Worm (Caenorhabditis elegans) whole organism, early embryonic: ENCODE measurements around the gene C16C8.7.
"Not testable (repeated sequence)": the region's sequence is repeated elsewhere in the genome, so short reads cannot be mapped to it uniquely, and the experiment has no call there.

ENCODE experiments used
- B0310.2 ChIP-seq: sonication (generic microtip); optimal IDR thresholded peaks from 2 replicates; lab custom pipeline; 2016; ENCODE audit warnings: mild to moderate bottlenecking, missing genetic modification characterization, missing compliant biosample characterization
- F13C5.2 ChIP-seq: sonication (generic microtip); optimal IDR thresholded peaks from 2 replicates; lab custom pipeline; 2017; ENCODE audit warnings: mild to moderate bottlenecking, missing genetic modification characterization, inconsistent platforms, missing compliant biosample characterization
- aly-1 ChIP-seq: sonication (generic microtip); optimal IDR thresholded peaks from 2 replicates; lab custom pipeline; 2016; ENCODE audit warnings: missing genetic modification characterization, missing compliant biosample characterization
- ama-1 ChIP-seq: fragments of 150-350 bp; optimal IDR thresholded peaks from 2 replicates; lab custom pipeline; 2014
- ceh-13 ChIP-seq: fragments of 200-800 bp; sonication (Bioruptor generic); optimal IDR thresholded peaks from 2 replicates; lab custom pipeline; 2018; ENCODE audit warnings: mild to moderate bottlenecking, missing genetic modification characterization, missing compliant biosample characterization
- ceh-36 ChIP-seq: sonication (generic microtip); optimal IDR thresholded peaks from 2 replicates; lab custom pipeline; 2016; ENCODE audit warnings: missing genetic modification characterization, inconsistent platforms, missing compliant biosample characterization
- ets-7 ChIP-seq: sonication (generic microtip); optimal IDR thresholded peaks from 2 replicates; lab custom pipeline; 2016; ENCODE audit warnings: missing genotype, missing genetic modification characterization, missing compliant biosample characterization
- flt-1 ChIP-seq: fragments of 200-800 bp; sonication (Bioruptor generic); IDR thresholded peaks from 2 replicates; pipeline ENCODE4 v1.3.6; 2022; ENCODE audit warnings: missing genetic modification characterization, missing compliant biosample characterization
- hmbx-1 ChIP-seq: sonication (generic microtip); optimal IDR thresholded peaks from 2 replicates; lab custom pipeline; 2016; ENCODE audit warnings: mild to moderate bottlenecking, missing genetic modification characterization, missing compliant biosample characterization
- hmg-4 ChIP-seq: fragments of 200-800 bp; sonication (Bioruptor generic); optimal IDR thresholded peaks from 2 replicates; lab custom pipeline; 2018; ENCODE audit warnings: mild to moderate bottlenecking, missing genetic modification characterization, missing compliant biosample characterization
- hnd-1 ChIP-seq: sonication (generic microtip); optimal IDR thresholded peaks from 2 replicates; lab custom pipeline; 2016; ENCODE audit warnings: missing genetic modification characterization, missing compliant biosample characterization
- pes-1 ChIP-seq: fragments of 200-800 bp; sonication (Bioruptor generic); IDR thresholded peaks from 2 replicates; pipeline ENCODE4 v1.3.6; 2022; ENCODE audit warnings: missing genetic modification reagents, missing genetic modification characterization, missing compliant biosample characterization
- scrt-1 ChIP-seq: fragments of 200-800 bp; sonication (Bioruptor generic); IDR thresholded peaks from 2 replicates; pipeline ENCODE4 v1.3.6; 2022; ENCODE audit warnings: missing genetic modification characterization, missing compliant biosample characterization
- sea-1 ChIP-seq: fragments of 200-800 bp; sonication (Bioruptor generic); conservative IDR thresholded peaks from 2 replicates; pipeline ENCODE4 v1.3.6; 2022; ENCODE audit warnings: missing genetic modification characterization, missing compliant biosample characterization
- tbx-11 ChIP-seq: fragments of 200-800 bp; sonication (Bioruptor generic); IDR thresholded peaks from 2 replicates; pipeline ENCODE4 v1.3.6; 2022; ENCODE audit warnings: missing genetic modification characterization, missing compliant biosample characterization
- tbx-37 ChIP-seq: fragments of 200-800 bp; sonication (Bioruptor generic); conservative IDR thresholded peaks from 2 replicates; pipeline ENCODE4 v1.3.6; 2022; ENCODE audit warnings: missing genetic modification reagents, missing genetic modification characterization, missing compliant biosample characterization
- tra-4 ChIP-seq: sonication (generic microtip); optimal IDR thresholded peaks from 2 replicates; lab custom pipeline; 2017; ENCODE audit warnings: missing genetic modification characterization, missing compliant biosample characterization

The C16C8.7 gene

DNA sequence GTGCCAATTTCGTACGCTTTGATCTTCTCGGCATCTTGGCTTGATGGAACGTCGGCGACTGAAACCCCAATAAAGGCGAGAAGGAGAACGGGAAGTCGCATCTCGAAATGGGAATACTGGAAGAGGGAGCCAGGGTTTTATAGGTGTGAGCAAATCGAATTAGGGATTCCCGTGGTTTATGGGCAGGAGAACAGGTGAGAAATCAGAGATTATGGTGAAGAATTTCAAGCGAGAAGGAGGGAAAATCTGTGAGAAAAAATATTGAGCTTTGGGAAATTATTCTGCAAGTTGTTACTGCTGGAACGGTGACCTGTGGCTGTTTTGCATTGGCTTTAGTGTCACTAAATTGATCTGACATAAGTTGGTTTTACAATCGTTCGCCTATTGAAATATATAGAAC, 11.7 kb upstream of the C16C8.7 start, which contains the start of gene Y49F6B.13:
Gene Y49F6B.13, minus strand, starts transcription at position 101 of the 400 bp plus-strand sequence.
- TF ChIP-seq tbx-11 (GFP tag; lab: Robert Waterston, UW), result no peak

DNA sequence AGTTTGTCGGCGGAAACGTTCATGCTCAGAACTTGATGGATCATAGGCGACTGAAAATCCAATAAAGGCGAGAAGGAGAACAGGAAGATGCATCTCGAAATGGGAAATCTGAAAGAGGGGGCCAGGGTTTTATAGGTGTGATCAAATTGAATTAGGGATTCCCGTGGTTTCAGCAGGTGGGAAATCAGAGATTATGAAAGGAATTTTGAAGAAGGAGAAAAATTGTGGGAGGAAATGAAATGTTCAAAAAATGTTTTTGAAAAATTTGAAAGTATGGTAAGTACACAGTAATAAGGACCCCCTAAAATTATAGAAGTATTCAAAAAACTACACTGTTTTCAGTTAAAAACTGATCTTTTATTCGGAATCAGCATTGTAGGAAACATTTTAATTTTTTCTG, 10.6 kb upstream of the C16C8.7 start, which contains the start of gene Y49F6B.20:
Gene Y49F6B.20, minus strand, starts transcription at position 101 of the 400 bp plus-strand sequence.
- no peak for TF ChIP-seq flt-1 (GFP tag; lab: Robert Waterston, UW)
- TF ChIP-seq hmbx-1 (tag; lab: Kevin White, UChicago), result no peak
- TF ChIP-seq hmg-4 (GFP tag; lab: Kevin White, UChicago), result no peak
- no peak for TF ChIP-seq hnd-1 (tag; lab: Kevin White, UChicago)
- no peak for TF ChIP-seq ceh-36 (tag; lab: Kevin White, UChicago)
- no peak for TF ChIP-seq pes-1 (GFP tag; lab: Robert Waterston, UW)
- TF ChIP-seq F13C5.2 (tag; lab: Kevin White, UChicago), result no peak
- TF ChIP-seq B0310.2 (tag; lab: Kevin White, UChicago), result no peak
- no peak for TF ChIP-seq tbx-37
- no peak for TF ChIP-seq scrt-1 (GFP tag; lab: Robert Waterston, UW)
- TF ChIP-seq sea-1, result no peak
- no peak for TF ChIP-seq aly-1
- TF ChIP-seq ceh-13 (GFP tag; lab: Kevin White, UChicago), result no peak
- TF ChIP-seq tbx-11 (GFP tag; lab: Robert Waterston, UW), result no peak
- TF ChIP-seq tra-4 (tag; lab: Kevin White, UChicago), result no peak
- TF ChIP-seq ets-7 (tag; lab: Kevin White, UChicago), result no peak
- no peak for TF ChIP-seq ama-1 (lab: Kevin White, UChicago)

DNA sequence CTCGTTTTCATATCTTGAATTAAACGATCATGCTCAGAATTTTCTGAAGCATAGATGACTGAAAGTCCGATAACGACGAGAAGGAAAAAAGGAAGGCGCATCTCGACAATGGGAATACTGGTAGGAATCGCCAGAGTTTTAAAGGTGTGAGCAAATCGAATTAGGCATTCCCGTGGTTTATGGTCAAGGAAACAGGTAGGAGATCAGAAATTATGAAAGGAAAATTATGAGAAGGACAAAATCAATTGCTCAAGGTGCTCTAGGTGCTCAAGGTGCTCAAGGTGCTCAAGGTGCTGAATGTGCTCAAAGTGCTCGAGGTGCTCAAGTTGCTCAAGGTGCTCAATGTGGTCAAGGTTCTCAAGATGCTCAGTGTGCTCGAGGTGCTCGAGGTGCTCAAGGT, 4.6 kb upstream of the C16C8.7 start, which contains the start of gene C16C8.10:
Gene C16C8.10, minus strand, starts transcription at position 101 of the 400 bp plus-strand sequence.
- not testable (repeated sequence) for TF ChIP-seq aly-1; ama-1 (lab: Kevin White, UChicago); tbx-11 (GFP tag; lab: Robert Waterston, UW)

ce11 chrII:3463097-3463496, 3.1 kb upstream of the C16C8.7 start, which contains the start of gene C16C8.9:
C16C8.9 (minus strand) TSS chrII:3463197.
- TF ChIP-seq hnd-1 (tag; lab: Kevin White, UChicago) (no peak), scrt-1 (GFP tag; lab: Robert Waterston, UW) (no peak), flt-1 (GFP tag; lab: Robert Waterston, UW) (no peak), ets-7 (tag; lab: Kevin White, UChicago) (no peak)

DNA sequence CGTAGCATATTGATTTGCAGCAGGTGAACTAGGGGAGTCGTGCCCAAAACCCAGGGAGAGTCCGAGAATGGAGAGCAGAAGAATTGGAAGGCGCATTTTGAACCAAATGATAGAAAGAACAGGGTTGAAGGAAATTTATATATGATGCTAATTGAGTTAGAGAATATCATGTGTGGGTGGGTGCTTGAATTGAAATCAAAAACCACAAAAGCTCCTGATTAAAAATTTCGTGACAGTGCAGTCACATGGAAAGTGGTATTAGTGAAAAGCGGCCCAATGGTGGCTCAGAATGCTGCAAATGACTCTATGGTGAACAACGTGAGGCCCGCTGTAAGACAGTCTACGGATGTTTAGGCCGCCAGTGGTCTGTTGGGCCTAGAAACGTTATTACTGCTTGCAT, 1.6 kb upstream of the C16C8.7 start, which contains the start of gene C16C8.8:
Gene C16C8.8, minus strand, starts transcription at position 101 of the 400 bp plus-strand sequence.
- TF ChIP-seq B0310.2 (tag; lab: Kevin White, UChicago), result no peak
- no peak for TF ChIP-seq ama-1 (lab: Kevin White, UChicago)
- no peak for TF ChIP-seq hmg-4 (GFP tag; lab: Kevin White, UChicago)
- TF ChIP-seq tra-4 (tag; lab: Kevin White, UChicago), result no peak
- no peak for TF ChIP-seq scrt-1 (GFP tag; lab: Robert Waterston, UW)
- no peak for TF ChIP-seq flt-1 (GFP tag; lab: Robert Waterston, UW)
- TF ChIP-seq pes-1 (GFP tag; lab: Robert Waterston, UW), result no peak
- no peak for TF ChIP-seq ets-7 (tag; lab: Kevin White, UChicago)
- TF ChIP-seq aly-1, result no peak
- TF ChIP-seq hnd-1 (tag; lab: Kevin White, UChicago), result no peak
- no peak for TF ChIP-seq sea-1
- no peak for TF ChIP-seq tbx-37
- no peak for TF ChIP-seq tbx-11 (GFP tag; lab: Robert Waterston, UW)
- no peak for TF ChIP-seq hmbx-1 (tag; lab: Kevin White, UChicago)
- TF ChIP-seq ceh-13 (GFP tag; lab: Kevin White, UChicago), result no peak
- TF ChIP-seq F13C5.2 (tag; lab: Kevin White, UChicago), result no peak
- TF ChIP-seq ceh-36 (tag; lab: Kevin White, UChicago), result no peak

DNA sequence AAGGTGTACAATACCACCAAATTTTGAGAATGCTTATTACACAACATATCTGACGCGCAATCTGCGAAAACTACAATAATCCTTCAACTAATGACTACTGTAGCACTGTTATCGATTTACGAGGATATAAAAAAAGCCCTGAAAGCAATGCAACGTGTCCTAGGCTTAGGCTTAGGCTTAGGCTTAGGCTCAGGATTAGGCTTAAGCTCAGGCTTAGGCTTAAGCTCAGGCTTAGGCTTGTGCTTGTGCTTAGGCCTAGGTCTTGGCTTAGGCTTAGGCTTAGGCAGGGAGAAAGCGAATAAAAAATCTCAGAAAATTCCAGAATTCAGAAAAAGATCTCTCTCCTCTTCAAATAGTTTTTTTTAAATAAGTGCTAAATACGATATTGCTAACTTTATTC, 749 bp downstream of the C16C8.7 start:
- TF ChIP-seq hmbx-1 (tag; lab: Kevin White, UChicago), result no peak
- no peak for TF ChIP-seq sea-1
- no peak for TF ChIP-seq pes-1 (GFP tag; lab: Robert Waterston, UW)
- TF ChIP-seq ceh-36 (tag; lab: Kevin White, UChicago), result peak; percentile 69
- TF ChIP-seq aly-1, result no peak
- TF ChIP-seq scrt-1 (GFP tag; lab: Robert Waterston, UW), result no peak
- TF ChIP-seq B0310.2 (tag; lab: Kevin White, UChicago), result no peak
- TF ChIP-seq flt-1 (GFP tag; lab: Robert Waterston, UW), result no peak

ce11 chrII:3458209-3458608, 1.7 kb downstream of the C16C8.7 start, which contains the start of the genes C16C8.26 and C16C8.19:
C16C8.26 (minus strand) TSS chrII:3458309.
C16C8.19 (plus strand) TSS chrII:3458487.
- TF ChIP-seq ceh-13 (GFP tag; lab: Kevin White, UChicago) (no peak), ceh-36 (tag; lab: Kevin White, UChicago) (no peak), sea-1 (no peak), tbx-37 (no peak), hmg-4 (GFP tag; lab: Kevin White, UChicago) (no peak), tra-4 (tag; lab: Kevin White, UChicago) (no peak), ets-7 (tag; lab: Kevin White, UChicago) (no peak), F13C5.2 (tag; lab: Kevin White, UChicago) (no peak), flt-1 (GFP tag; lab: Robert Waterston, UW) (no peak), tbx-11 (GFP tag; lab: Robert Waterston, UW) (no peak), ama-1 (lab: Kevin White, UChicago) (no peak), aly-1 (no peak), hmbx-1 (tag; lab: Kevin White, UChicago) (no peak), B0310.2 (tag; lab: Kevin White, UChicago) (no peak), pes-1 (GFP tag; lab: Robert Waterston, UW) (no peak), scrt-1 (GFP tag; lab: Robert Waterston, UW) (no peak), hnd-1 (tag; lab: Kevin White, UChicago) (no peak)
